Fruit fly (Drosophila melanogaster): ENCODE measurements around the gene hng3.

DNA sequence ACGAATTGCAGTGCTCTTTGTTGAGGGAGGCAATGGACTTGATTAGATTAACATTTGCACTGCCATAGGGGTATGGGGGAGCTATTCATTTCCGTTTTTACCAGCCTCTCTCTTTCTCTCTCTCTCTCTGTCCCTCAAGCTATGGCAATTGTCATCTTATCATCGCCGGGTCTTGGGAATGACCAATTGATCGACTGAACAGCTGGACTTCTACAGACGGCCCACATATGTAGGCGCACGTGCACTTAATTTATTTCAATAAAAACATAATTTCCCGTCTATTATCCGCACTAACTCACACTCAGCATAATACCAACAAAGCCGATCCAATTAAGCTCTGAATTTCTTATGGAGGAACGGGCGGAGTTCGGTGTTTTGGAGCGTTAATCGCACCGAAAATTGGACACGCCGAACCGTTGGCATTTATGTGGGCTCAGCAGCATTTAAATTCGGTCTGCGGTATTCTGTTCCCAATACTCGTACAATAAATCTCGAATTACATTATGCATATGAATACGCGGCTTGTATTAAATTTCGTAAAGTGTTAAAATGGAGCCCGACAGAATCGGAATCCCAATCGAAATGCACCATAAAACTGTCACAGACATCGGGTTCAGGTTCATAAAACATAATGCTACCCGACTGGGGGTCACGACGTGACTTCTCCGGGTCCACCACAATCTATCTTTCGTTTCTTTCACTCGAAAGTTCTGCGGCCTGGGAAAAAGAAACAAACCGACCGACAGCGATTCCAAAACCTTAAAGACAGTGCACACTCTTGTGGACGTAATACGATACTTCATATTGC, 31.4 kb downstream of the hng3 start:
- no peak for TF ChIP-seq ab (GFP tag; optimal IDR thresholded peaks at IDR 0.05)
- TF ChIP-seq Dll (GFP tag; IDR thresholded peaks at IDR 0.05; ENCODE audit: partially characterized antibody) = no peak
- no peak for TF ChIP-seq az2 (GFP tag; optimal IDR thresholded peaks at IDR 0.05)

Data from whole organism, embryonic.